Fruit fly (Drosophila melanogaster) whole organism, adult: Measurements from ENCODE around the gene E23.

Experiments used
- CG11617 ChIP-seq: fragments of 200-800 bp; sonication (Bioruptor generic); optimal IDR thresholded peaks from 2 replicates; lab custom pipeline; 2017; ENCODE audit warnings: mild to moderate bottlenecking, missing biosample characterization, missing genetic modification reagents, missing genetic modification characterization
- CG33017 ChIP-seq: fragments of 200-800 bp; sonication (Bioruptor generic); optimal IDR thresholded peaks from 2 replicates; lab custom pipeline; 2018; ENCODE audit warnings: missing biosample characterization, mild to moderate bottlenecking, missing genetic modification characterization, moderate library complexity
- Hr96 ChIP-seq: fragments of 200-800 bp; sonication (Bioruptor generic); optimal IDR thresholded peaks from 2 replicates; lab custom pipeline; 2016; ENCODE audit warnings: missing biosample characterization, missing genetic modification characterization
- cic ChIP-seq: fragments of 200-800 bp; sonication (Bioruptor generic); optimal IDR thresholded peaks from 2 replicates; lab custom pipeline; 2017; ENCODE audit warnings: missing biosample characterization, mild to moderate bottlenecking, missing genetic modification characterization, moderate library complexity

- TF ChIP-seq CG33017 (no peak), cic (GFP tag; lab: Kevin White, UChicago) (no peak), CG11617 (no peak), Hr96 (GFP tag; lab: Kevin White, UChicago) (no peak)
These were observed 13.2 kb downstream of the E23 start for dm6 chr2L:3341231-3341935.
